Worm (Caenorhabditis elegans) whole organism, mixed stage, embryonic: ENCODE data around the gene srh-25.

ENCODE experiments used
- M03D4.4 ChIP-seq: sonication (generic microtip); optimal IDR thresholded peaks from 2 replicates; lab custom pipeline; 2017; ENCODE audit warnings: mild to moderate bottlenecking, missing genetic modification characterization, missing compliant biosample characterization
- bed-3 ChIP-seq: fragments of 200-800 bp; sonication (Bioruptor generic); optimal IDR thresholded peaks from 3 replicates; lab custom pipeline; 2018; ENCODE audit warnings: mild to moderate bottlenecking, missing genetic modification characterization, moderate library complexity, missing compliant biosample characterization
- blmp-1 ChIP-seq: fragments of 150-350 bp; optimal IDR thresholded peaks from 2 replicates; lab custom pipeline; 2014; ENCODE audit warnings: missing biosample characterization, missing genetic modification characterization
- ceh-39 ChIP-seq: fragments of 150-350 bp; optimal IDR thresholded peaks from 2 replicates; lab custom pipeline; 2014; ENCODE audit warnings: missing biosample characterization, missing genetic modification characterization
- ceh-43 ChIP-seq: fragments of 200-800 bp; sonication (Bioruptor generic); optimal IDR thresholded peaks from 2 replicates; lab custom pipeline; 2018; ENCODE audit warnings: mild to moderate bottlenecking, missing genetic modification characterization, moderate library complexity, missing compliant biosample characterization
- ceh-83 ChIP-seq: fragments of 200-800 bp; sonication (Bioruptor generic); optimal IDR thresholded peaks from 2 replicates; lab custom pipeline; 2018; ENCODE audit warnings: mild to moderate bottlenecking, missing genetic modification characterization, missing compliant biosample characterization
- ces-1 ChIP-seq: fragments of 150-350 bp; optimal IDR thresholded peaks from 2 replicates; lab custom pipeline; 2014; ENCODE audit warnings: missing biosample characterization, missing genetic modification reagents, missing genetic modification characterization
- cnd-1 ChIP-seq: fragments of 200-800 bp; sonication (Bioruptor generic); optimal IDR thresholded peaks from 2 replicates; lab custom pipeline; 2018; ENCODE audit warnings: mild to moderate bottlenecking, missing genetic modification characterization, missing compliant biosample characterization
- drap-1 ChIP-seq: fragments of 200-800 bp; sonication (Bioruptor generic); optimal IDR thresholded peaks from 3 replicates; lab custom pipeline; 2018; ENCODE audit warnings: mild to moderate bottlenecking, missing genetic modification characterization, missing compliant biosample characterization
- elt-1 ChIP-seq: sonication (generic microtip); optimal IDR thresholded peaks from 2 replicates; lab custom pipeline; 2017; ENCODE audit warnings: missing genetic modification characterization, mild to moderate bottlenecking, missing compliant biosample characterization, antibody characterized with exemption, moderate library complexity, borderline replicate concordance; ENCODE audit not compliant: insufficient read depth
- elt-3 ChIP-seq: fragments of 150-350 bp; optimal IDR thresholded peaks from 2 replicates; lab custom pipeline; 2014; ENCODE audit warnings: missing biosample characterization, missing genetic modification characterization
- flh-1 ChIP-seq: fragments of 200-800 bp; sonication (Bioruptor generic); optimal IDR thresholded peaks from 2 replicates; lab custom pipeline; 2018; ENCODE audit warnings: mild to moderate bottlenecking, missing genetic modification characterization, moderate library complexity, missing compliant biosample characterization
- ham-2 ChIP-seq: fragments of 200-800 bp; sonication (Bioruptor generic); optimal IDR thresholded peaks from 2 replicates; lab custom pipeline; 2018; ENCODE audit warnings: mild to moderate bottlenecking, missing genetic modification characterization, missing compliant biosample characterization
- hlh-1 ChIP-seq: fragments of 150-350 bp; optimal IDR thresholded peaks from 2 replicates; lab custom pipeline; 2014; ENCODE audit warnings: missing biosample characterization, missing genetic modification reagents, missing genetic modification characterization
- lin-13 ChIP-seq: fragments of 150-350 bp; optimal IDR thresholded peaks from 2 replicates; lab custom pipeline; 2014; ENCODE audit warnings: missing biosample characterization, missing genetic modification characterization
- lin-32 ChIP-seq: fragments of 200-800 bp; sonication (Bioruptor generic); optimal IDR thresholded peaks from 2 replicates; lab custom pipeline; 2018; ENCODE audit warnings: mild to moderate bottlenecking, missing genetic modification characterization, missing compliant biosample characterization
- lsy-2 ChIP-seq: fragments of 150-350 bp; optimal IDR thresholded peaks from 2 replicates; lab custom pipeline; 2014; ENCODE audit warnings: missing biosample characterization, missing genetic modification characterization
- mab-5 ChIP-seq: fragments of 150-350 bp; optimal IDR thresholded peaks from 2 replicates; lab custom pipeline; 2014; ENCODE audit warnings: missing biosample characterization, missing genetic modification characterization
- mep-1 ChIP-seq: fragments of 150-350 bp; optimal IDR thresholded peaks from 2 replicates; lab custom pipeline; 2017; ENCODE audit warnings: missing biosample characterization, missing genetic modification reagents, missing genetic modification characterization, inconsistent platforms
- mls-2 ChIP-seq: sonication (generic microtip); optimal IDR thresholded peaks from 2 replicates; lab custom pipeline; 2016; ENCODE audit warnings: mild to moderate bottlenecking, missing genetic modification characterization, moderate library complexity, missing compliant biosample characterization
- nhr-12 ChIP-seq: fragments of 150-350 bp; optimal IDR thresholded peaks from 2 replicates; lab custom pipeline; 2014; ENCODE audit warnings: missing biosample characterization, missing genetic modification characterization
- nhr-2 ChIP-seq: fragments of 150-350 bp; optimal IDR thresholded peaks from 2 replicates; lab custom pipeline; 2014; ENCODE audit warnings: missing biosample characterization, missing genetic modification characterization
- nhr-237 ChIP-seq: fragments of 150-350 bp; optimal IDR thresholded peaks from 2 replicates; lab custom pipeline; 2014; ENCODE audit warnings: missing biosample characterization, missing genetic modification characterization
- nhr-28 ChIP-seq: fragments of 150-350 bp; optimal IDR thresholded peaks from 2 replicates; lab custom pipeline; 2014; ENCODE audit warnings: missing biosample characterization, missing genetic modification characterization
- nhr-76 ChIP-seq: sonication (generic microtip); optimal IDR thresholded peaks from 2 replicates; lab custom pipeline; 2017; ENCODE audit warnings: missing biosample characterization, missing genetic modification characterization
- pha-4 ChIP-seq: fragments of 150-350 bp; optimal IDR thresholded peaks from 2 replicates; lab custom pipeline; 2018; ENCODE audit warnings: missing biosample characterization, missing genetic modification reagents, missing genetic modification characterization
- sem-2 ChIP-seq: fragments of 200-800 bp; sonication (Bioruptor generic); optimal IDR thresholded peaks from 2 replicates; lab custom pipeline; 2018; ENCODE audit warnings: mild to moderate bottlenecking, missing genetic modification characterization, missing compliant biosample characterization
- snpc-4 ChIP-seq: fragments of 150-350 bp; optimal IDR thresholded peaks from 2 replicates; lab custom pipeline; 2014; ENCODE audit warnings: missing biosample characterization, missing genetic modification characterization
- sptf-1 ChIP-seq: sonication (generic microtip); optimal IDR thresholded peaks from 2 replicates; lab custom pipeline; 2017; ENCODE audit warnings: mild to moderate bottlenecking, missing genetic modification characterization, moderate library complexity, missing compliant biosample characterization
- tbx-8 ChIP-seq: fragments of 200-800 bp; sonication (Bioruptor generic); optimal IDR thresholded peaks from 2 replicates; lab custom pipeline; 2018; ENCODE audit warnings: mild to moderate bottlenecking, missing genetic modification characterization, moderate library complexity, missing compliant biosample characterization
- unc-120 ChIP-seq: sonication (generic microtip); optimal IDR thresholded peaks from 2 replicates; lab custom pipeline; 2017; ENCODE audit warnings: missing genetic modification characterization, missing compliant biosample characterization; ENCODE audit not compliant: poor library complexity, severe bottlenecking
- unc-39 ChIP-seq: fragments of 150-350 bp; optimal IDR thresholded peaks from 2 replicates; lab custom pipeline; 2014; ENCODE audit warnings: missing biosample characterization, missing genetic modification characterization
- unc-62 ChIP-seq: fragments of 150-350 bp; optimal IDR thresholded peaks from 2 replicates; lab custom pipeline; 2014; ENCODE audit warnings: missing biosample characterization, missing genetic modification reagents, missing genetic modification characterization
- zip-8 ChIP-seq: fragments of 150-350 bp; optimal IDR thresholded peaks from 2 replicates; lab custom pipeline; 2014; ENCODE audit warnings: missing biosample characterization, missing genetic modification characterization
- ztf-11 ChIP-seq: fragments of 150-350 bp; optimal IDR thresholded peaks from 2 replicates; lab custom pipeline; 2014; ENCODE audit warnings: missing biosample characterization, missing genetic modification characterization

srh-25 gene

ce11 chrV:12467755-12468154 lies 34.1 kb upstream of the srh-25 start:
- TF ChIP-seq bed-3 (no peak), ceh-43 (no peak), elt-3 (tag; lab: Kevin White, UChicago) (no peak), ces-1 (no peak), mab-5 (no peak)

DNA sequence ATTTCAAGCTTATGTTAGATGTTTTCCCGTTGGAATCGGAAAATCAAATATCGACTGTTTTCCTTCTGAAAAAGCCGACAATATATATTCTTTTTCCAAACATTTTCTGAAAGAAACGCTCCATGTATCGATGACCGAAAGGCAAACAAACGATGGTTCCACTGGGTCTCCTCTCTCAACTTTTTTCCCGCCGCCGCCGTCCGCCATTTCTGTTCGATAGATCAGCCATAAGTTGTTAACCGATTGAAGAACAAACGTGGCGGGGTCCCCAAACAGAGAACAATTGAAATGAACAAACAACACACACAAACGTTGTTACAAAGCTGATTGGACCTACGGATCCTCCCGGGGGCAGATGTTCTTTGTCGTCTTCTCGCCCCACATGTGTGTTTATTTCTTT lies 33.0 kb upstream of the srh-25 start:
- no peak for TF ChIP-seq drap-1
- no peak for TF ChIP-seq hlh-1
- TF ChIP-seq ceh-43 = no peak
- no peak for TF ChIP-seq nhr-2 (tag; lab: Kevin White, UChicago)
- no peak for TF ChIP-seq lin-13 (tag; lab: Kevin White, UChicago)
- no peak for TF ChIP-seq bed-3
- no peak for TF ChIP-seq ces-1
- TF ChIP-seq zip-8 (tag; lab: Kevin White, UChicago) = no peak
- TF ChIP-seq pha-4 (tag; lab: Kevin White, UChicago) = no peak

DNA sequence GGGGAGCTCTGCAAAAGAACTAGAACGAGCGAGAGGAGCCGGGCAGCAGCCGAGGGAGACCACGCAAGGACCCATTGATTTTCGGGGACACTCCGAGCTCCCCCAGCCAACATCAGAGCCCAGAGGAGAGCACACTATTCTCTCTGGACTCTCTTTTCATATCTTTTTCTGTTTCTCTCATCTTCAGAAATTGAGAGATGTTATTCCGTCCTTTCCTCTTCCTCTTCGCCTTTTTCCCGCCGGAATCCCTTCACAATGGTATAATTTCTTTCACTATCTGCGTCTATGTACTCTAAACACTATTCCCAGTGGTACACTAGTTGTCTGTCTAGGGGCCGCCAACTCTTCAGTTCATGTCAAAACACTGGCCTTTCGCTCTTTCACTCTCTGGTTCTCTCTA lies 31.8 kb upstream of the srh-25 start:
- TF ChIP-seq zip-8 (tag; lab: Kevin White, UChicago) = no peak
- TF ChIP-seq mls-2 (tag; lab: Kevin White, UChicago) = peak; percentile 25
- TF ChIP-seq flh-1 (GFP tag; lab: Kevin White, UChicago) = no peak
- TF ChIP-seq hlh-1 = peak; percentile 49
- peak; percentile 87 for TF ChIP-seq unc-120 (tag; lab: Kevin White, UChicago)
- TF ChIP-seq drap-1 = peak; percentile 1
- peak; percentile 20 for TF ChIP-seq lsy-2 (tag; lab: Kevin White, UChicago)
- no peak for TF ChIP-seq ham-2
- TF ChIP-seq snpc-4 (tag; lab: Kevin White, UChicago) = no peak
- no peak for TF ChIP-seq ceh-83 (GFP tag; lab: Kevin White, UChicago)
- TF ChIP-seq blmp-1 (tag; lab: Kevin White, UChicago) = no peak
- TF ChIP-seq nhr-12 (tag; lab: Kevin White, UChicago) = no peak
- peak; percentile 62 for TF ChIP-seq pha-4 (tag; lab: Kevin White, UChicago)
- no peak for TF ChIP-seq cnd-1
- no peak for TF ChIP-seq nhr-28 (tag; lab: Kevin White, UChicago)
- TF ChIP-seq lin-13 (tag; lab: Kevin White, UChicago) = no peak
- peak; percentile 93 for TF ChIP-seq unc-62 (GFP tag; lab: Kevin White, UChicago)
- no peak for TF ChIP-seq tbx-8
- peak; percentile 83 for TF ChIP-seq ces-1
- no peak for TF ChIP-seq elt-3 (tag; lab: Kevin White, UChicago)
- TF ChIP-seq ztf-11 (tag; lab: Kevin White, UChicago) = peak; percentile 61
- TF ChIP-seq ceh-39 (tag; lab: Kevin White, UChicago) = no peak
- TF ChIP-seq sptf-1 (tag; lab: Kevin White, UChicago) = peak; percentile 26
- TF ChIP-seq mep-1 (tag; lab: Kevin White, UChicago) = peak; percentile 66
- TF ChIP-seq nhr-2 (tag; lab: Kevin White, UChicago) = no peak
- TF ChIP-seq M03D4.4 = peak; percentile 38
- no peak for TF ChIP-seq nhr-76 (tag; lab: Kevin White, UChicago)
- no peak for TF ChIP-seq ceh-43
- TF ChIP-seq sem-2 = no peak
- TF ChIP-seq elt-1 = no peak
- no peak for TF ChIP-seq nhr-237 (tag; lab: Kevin White, UChicago)
- no peak for TF ChIP-seq lin-32 (GFP tag; lab: Kevin White, UChicago)
- peak; percentile 18 for TF ChIP-seq unc-39
- no peak for TF ChIP-seq bed-3
- no peak for TF ChIP-seq mab-5

DNA sequence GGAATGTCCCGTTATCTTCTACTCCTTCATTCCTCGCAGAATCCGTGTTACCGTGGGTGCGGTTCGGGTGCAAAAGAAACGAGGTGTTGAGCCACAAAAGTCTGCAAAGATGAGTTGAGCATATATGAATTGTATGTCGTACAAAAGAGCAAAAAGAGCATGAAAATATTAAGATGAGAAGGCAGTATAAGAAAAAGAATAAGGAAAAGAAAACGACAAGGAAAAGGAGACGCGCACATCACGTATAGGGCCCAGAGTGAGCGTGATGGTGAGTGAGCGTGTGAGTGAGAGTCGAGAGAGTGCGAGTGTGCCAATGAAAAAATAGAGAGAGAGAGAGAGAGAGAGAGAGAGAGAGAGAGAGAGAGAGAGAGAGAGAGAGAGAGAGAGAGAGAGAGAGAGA lies 29.3 kb upstream of the srh-25 start, which contains the start of gene egl-10:
Gene egl-10, minus strand, starts transcription at position 101 of the 400 bp plus-strand sequence.
- no peak for TF ChIP-seq ztf-11 (tag; lab: Kevin White, UChicago)
- peak; percentile 6 for TF ChIP-seq cnd-1
- TF ChIP-seq snpc-4 (tag; lab: Kevin White, UChicago) = no peak

- TF ChIP-seq mep-1 (tag; lab: Kevin White, UChicago) (no peak), bed-3 (no peak), zip-8 (tag; lab: Kevin White, UChicago) (no peak), sem-2 (no peak), elt-1 (no peak), unc-62 (GFP tag; lab: Kevin White, UChicago) (no peak), mab-5 (no peak), ham-2 (no peak)
Observed at ce11 chrV:12460583-12460982, 27.0 kb upstream of the srh-25 start.
